Worm (Caenorhabditis elegans) whole organism, L4 larva: ENCODE data around the gene C10E2.5.

Experiments used
- D1046.2 ChIP-seq: fragments of 200-800 bp; sonication (Bioruptor generic); IDR thresholded peaks from 2 replicates; pipeline ENCODE4 v1.3.6; 2022; ENCODE audit warnings: missing genetic modification characterization, missing compliant biosample characterization
- F26F4.8 ChIP-seq: fragments of 200-800 bp; sonication (Bioruptor generic); conservative IDR thresholded peaks from 2 replicates; pipeline ENCODE4 v1.3.6; 2022; ENCODE audit warnings: missing genetic modification characterization, missing compliant biosample characterization
- F37D6.2 ChIP-seq: sonication (generic microtip); optimal IDR thresholded peaks from 2 replicates; lab custom pipeline; 2016; ENCODE audit warnings: mild to moderate bottlenecking, missing genetic modification characterization, missing compliant biosample characterization
- F49E8.2 ChIP-seq: sonication (generic microtip); optimal IDR thresholded peaks from 2 replicates; lab custom pipeline; 2016; ENCODE audit warnings: missing compliant biosample characterization, mild to moderate bottlenecking, missing genetic modification characterization, borderline replicate concordance
- R02D3.7 ChIP-seq: fragments of 150-350 bp; sonication (generic microtip); optimal IDR thresholded peaks from 3 replicates; lab custom pipeline; 2014; ENCODE audit warnings: missing biosample characterization, missing genetic modification characterization
- Y48G9A.11 ChIP-seq: fragments of 200-800 bp; sonication (Bioruptor generic); IDR thresholded peaks from 2 replicates; pipeline ENCODE4 v1.3.6; 2022; ENCODE audit warnings: missing genetic modification reagents, missing genetic modification characterization, missing compliant biosample characterization
- Y5F2A.4 ChIP-seq: fragments of 200-800 bp; sonication (Bioruptor generic); optimal IDR thresholded peaks from 2 replicates; lab custom pipeline; 2018; ENCODE audit warnings: mild to moderate bottlenecking, missing genetic modification characterization, missing compliant biosample characterization
- aha-1 ChIP-seq: fragments of 150-350 bp; peaks from one replicate; lab custom pipeline; 2014; ENCODE audit warnings: missing biosample characterization, missing genetic modification characterization
- ama-1 ChIP-seq: fragments of 150-350 bp; optimal IDR thresholded peaks from 2 replicates; lab custom pipeline; 2014; ENCODE audit warnings: inconsistent platforms, mixed read lengths
- ceh-28 ChIP-seq: fragments of 150-350 bp; optimal IDR thresholded peaks from 2 replicates; lab custom pipeline; 2014; ENCODE audit warnings: missing biosample characterization, missing genetic modification reagents, missing genetic modification characterization
- ceh-44 ChIP-seq: fragments of 200-800 bp; sonication (Bioruptor generic); IDR thresholded peaks from 2 replicates; pipeline ENCODE4 v1.3.6; 2022; ENCODE audit warnings: missing genetic modification reagents, missing genetic modification characterization, missing compliant biosample characterization
- ceh-62 ChIP-seq: sonication (generic microtip); optimal IDR thresholded peaks from 2 replicates; lab custom pipeline; 2017; ENCODE audit warnings: missing biosample characterization, missing genetic modification characterization
- cey-2 ChIP-seq: sonication (generic microtip); optimal IDR thresholded peaks from 3 replicates; lab custom pipeline; 2017; ENCODE audit warnings: missing genetic modification characterization, mild to moderate bottlenecking, missing compliant biosample characterization, antibody characterized with exemption, borderline replicate concordance; ENCODE audit not compliant: insufficient read depth
- ctbp-1 ChIP-seq: fragments of 200-800 bp; sonication (Bioruptor generic); IDR thresholded peaks from 2 replicates; pipeline ENCODE4 v1.3.6; 2022; ENCODE audit warnings: missing genetic modification reagents, missing genetic modification characterization, missing compliant biosample characterization
- daf-16 ChIP-seq, 3 experiments: sonication (generic microtip); optimal IDR thresholded peaks; 2 replicates each; lab custom pipeline; 2016 to 2017; ENCODE audit warnings: missing genetic modification characterization in 3 of 3, missing genetic modification reagents in 3 of 3, mild to moderate bottlenecking in 2 of 3, missing compliant biosample characterization in 2 of 3, missing biosample characterization in 1 of 3, moderate library complexity in 1 of 3
- daf-19 ChIP-seq: fragments of 200-800 bp; sonication (Bioruptor generic); conservative IDR thresholded peaks from 2 replicates; pipeline ENCODE4 v1.3.6; 2022; ENCODE audit warnings: missing genetic modification characterization, missing compliant biosample characterization
- dmd-6 ChIP-seq: fragments of 200-800 bp; sonication (Bioruptor generic); IDR thresholded peaks from 2 replicates; pipeline ENCODE4 v1.3.6; 2022; ENCODE audit warnings: missing genetic modification reagents, missing genetic modification characterization, missing compliant biosample characterization
- dpl-1 ChIP-seq: fragments of 150-350 bp; optimal IDR thresholded peaks from 2 replicates; lab custom pipeline; 2014; ENCODE audit warnings: missing biosample characterization, missing genetic modification reagents, missing genetic modification characterization
- egl-27 ChIP-seq: sonication (generic microtip); optimal IDR thresholded peaks from 3 replicates; lab custom pipeline; 2017; ENCODE audit warnings: missing biosample characterization, missing genetic modification reagents, missing genetic modification characterization
- fkh-10 ChIP-seq: fragments of 150-350 bp; optimal IDR thresholded peaks from 2 replicates; lab custom pipeline; 2014; ENCODE audit warnings: missing biosample characterization, missing genetic modification reagents, missing genetic modification characterization
- gei-8 ChIP-seq: fragments of 200-800 bp; sonication (Bioruptor generic); optimal IDR thresholded peaks from 2 replicates; lab custom pipeline; 2018; ENCODE audit warnings: mild to moderate bottlenecking, missing genetic modification characterization, missing compliant biosample characterization
- hlh-30 ChIP-seq: sonication (generic microtip); optimal IDR thresholded peaks from 2 replicates; lab custom pipeline; 2017; ENCODE audit warnings: antibody characterized with exemption, mild to moderate bottlenecking, missing genetic modification characterization, missing compliant biosample characterization; ENCODE audit not compliant: insufficient read depth
- lim-7 ChIP-seq: fragments of 200-800 bp; sonication (Bioruptor generic); IDR thresholded peaks from 2 replicates; pipeline ENCODE4 v1.3.6; 2022; ENCODE audit warnings: missing genetic modification characterization, missing compliant biosample characterization
- lin-1 ChIP-seq: fragments of 200-800 bp; sonication (Bioruptor generic); IDR thresholded peaks from 2 replicates; pipeline ENCODE4 v1.3.6; 2022; ENCODE audit warnings: missing genetic modification reagents, missing genetic modification characterization, missing compliant biosample characterization
- lin-29 ChIP-seq: fragments of 200-800 bp; sonication (Bioruptor generic); IDR thresholded peaks from 2 replicates; pipeline ENCODE4 v1.3.6; 2022; ENCODE audit warnings: missing genetic modification reagents, missing genetic modification characterization, missing compliant biosample characterization
- lin-38 ChIP-seq: fragments of 200-800 bp; sonication (Bioruptor generic); IDR thresholded peaks from 2 replicates; pipeline ENCODE4 v1.3.6; 2022; ENCODE audit warnings: missing genetic modification reagents, missing genetic modification characterization, missing compliant biosample characterization
- madf-9 ChIP-seq: fragments of 200-800 bp; sonication (Bioruptor generic); conservative IDR thresholded peaks from 2 replicates; pipeline ENCODE4 v1.3.6; 2022; ENCODE audit warnings: missing genetic modification reagents, missing genetic modification characterization, missing compliant biosample characterization
- mdl-1 ChIP-seq, 2 experiments: fragments of 150-350 bp in 1 of 2; sonication (generic microtip) in 1 of 2; optimal IDR thresholded peaks; 2 replicates each; lab custom pipeline; 2014 to 2017; ENCODE audit warnings: missing biosample characterization in 2 of 2, missing genetic modification characterization in 2 of 2
- mep-1 ChIP-seq: fragments of 150-350 bp; sonication (generic microtip); optimal IDR thresholded peaks from 3 replicates; lab custom pipeline; 2014; ENCODE audit warnings: missing biosample characterization, missing genetic modification characterization
- mxl-2 ChIP-seq: fragments of 200-800 bp; sonication (Bioruptor generic); conservative IDR thresholded peaks from 2 replicates; pipeline ENCODE4 v1.3.6; 2022; ENCODE audit warnings: missing genetic modification reagents, missing genetic modification characterization, missing compliant biosample characterization
- nhr-237 ChIP-seq: sonication (generic microtip); optimal IDR thresholded peaks from 2 replicates; lab custom pipeline; 2017; ENCODE audit warnings: missing biosample characterization, missing genetic modification characterization
- nhr-25 ChIP-seq: sonication (generic microtip); optimal IDR thresholded peaks from 2 replicates; lab custom pipeline; 2017; ENCODE audit warnings: missing genetic modification characterization, mild to moderate bottlenecking, missing compliant biosample characterization, antibody characterized with exemption, moderate library complexity, borderline replicate concordance; ENCODE audit not compliant: insufficient read depth
- nhr-28 ChIP-seq: fragments of 150-350 bp; optimal IDR thresholded peaks from 2 replicates; lab custom pipeline; 2014; ENCODE audit warnings: missing biosample characterization, missing genetic modification characterization
- nhr-41 ChIP-seq: fragments of 200-800 bp; sonication (Bioruptor generic); IDR thresholded peaks from 2 replicates; pipeline ENCODE4 v1.3.6; 2022; ENCODE audit warnings: missing genetic modification reagents, missing genetic modification characterization, missing compliant biosample characterization
- nhr-48 ChIP-seq: sonication (generic microtip); optimal IDR thresholded peaks from 2 replicates; lab custom pipeline; 2016; ENCODE audit warnings: mild to moderate bottlenecking, missing genetic modification characterization, missing compliant biosample characterization
- nhr-76 ChIP-seq: fragments of 150-350 bp; optimal IDR thresholded peaks from 2 replicates; lab custom pipeline; 2014; ENCODE audit warnings: missing biosample characterization, missing genetic modification characterization
- rbr-2 ChIP-seq: sonication (generic microtip); optimal IDR thresholded peaks from 2 replicates; lab custom pipeline; 2016; ENCODE audit warnings: missing genotype, missing genetic modification characterization, missing compliant biosample characterization
- sdz-12 ChIP-seq: fragments of 200-800 bp; sonication (Bioruptor generic); optimal IDR thresholded peaks from 2 replicates; lab custom pipeline; 2018; ENCODE audit warnings: mild to moderate bottlenecking, missing genetic modification characterization, missing compliant biosample characterization
- snpc-1.2 ChIP-seq: fragments of 200-800 bp; sonication (Bioruptor generic); IDR thresholded peaks from 2 replicates; pipeline ENCODE4 v1.3.6; 2022; ENCODE audit warnings: missing genetic modification reagents, missing genetic modification characterization, missing compliant biosample characterization
- unc-62 ChIP-seq, 3 experiments: fragments of 150-350 bp in 1 of 3; sonication (generic microtip); optimal IDR thresholded peaks in 2 of 3; peaks in 1 of 3; 1 replicate in 1 of 3; 2 replicates in 2 of 3; lab custom pipeline; 2014 to 2017; ENCODE audit warnings: missing biosample characterization in 3 of 3, missing genetic modification characterization in 3 of 3, missing genetic modification reagents in 3 of 3, missing genotype in 1 of 3
- zfp-3 ChIP-seq: fragments of 200-800 bp; sonication (Bioruptor generic); conservative IDR thresholded peaks from 2 replicates; pipeline ENCODE4 v1.3.6; 2022; ENCODE audit warnings: missing genetic modification reagents, missing genetic modification characterization, missing compliant biosample characterization
- zip-11 ChIP-seq: fragments of 200-800 bp; sonication (Bioruptor generic); IDR thresholded peaks from 2 replicates; pipeline ENCODE4 v1.3.6; 2022; ENCODE audit warnings: missing genetic modification characterization, missing compliant biosample characterization
- zip-2 ChIP-seq: fragments of 150-350 bp; optimal IDR thresholded peaks from 2 replicates; lab custom pipeline; 2014; ENCODE audit warnings: missing biosample characterization, missing genetic modification characterization

The C10E2.5 gene

DNA sequence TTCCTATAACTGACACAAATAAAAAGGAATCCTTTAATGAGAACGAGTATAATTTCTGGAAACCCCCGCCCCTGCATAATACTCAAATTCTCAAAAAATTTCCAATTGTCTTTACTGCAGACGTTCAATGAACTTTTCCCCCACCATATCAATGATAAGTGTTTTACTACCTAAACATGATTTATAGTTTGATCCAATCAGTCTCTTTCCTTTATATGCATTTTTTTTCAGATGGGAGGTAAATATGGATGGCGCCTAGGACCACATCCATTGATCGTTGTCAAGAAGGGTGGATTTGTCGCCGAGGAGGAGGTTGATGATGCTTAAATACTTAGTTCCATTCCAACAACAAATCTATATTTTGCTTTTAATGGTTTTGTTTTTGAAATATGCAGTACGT lies 32.8 kb upstream of the C10E2.5 start:
- TF ChIP-seq unc-62 (GFP tag; optimal IDR thresholded peaks at IDR 0.05 in 1 of 2; lab: Kevin White, UChicago) (peak in 1 of 2 experiments; percentile 71), unc-62 (tag; optimal IDR thresholded peaks at IDR 0.05; lab: Kevin White, UChicago) (no peak), zip-2 (no peak), F26F4.8 (GFP tag; lab: Robert Waterston, UW) (no peak)
- TF ChIP-seq, all 104 proteins: peak for 1

- TF ChIP-seq ama-1 (lab: Kevin White, UChicago) (no peak), Y5F2A.4 (GFP tag; lab: Kevin White, UChicago) (no peak), lin-38 (GFP tag; lab: Robert Waterston, UW) (no peak), nhr-25 (tag; lab: Kevin White, UChicago) (peak; percentile 14), D1046.2 (GFP tag; lab: Robert Waterston, UW) (no peak), Y48G9A.11 (no peak), ceh-62 (tag; lab: Kevin White, UChicago) (no peak), nhr-41 (GFP tag; lab: Robert Waterston, UW) (no peak), ceh-44 (GFP tag; lab: Robert Waterston, UW) (no peak), lin-1 (GFP tag; lab: Robert Waterston, UW) (no peak), cey-2 (tag; lab: Kevin White, UChicago) (no peak), zip-11 (GFP tag; lab: Robert Waterston, UW) (no peak), sdz-12 (no peak), rbr-2 (tag; lab: Kevin White, UChicago) (no peak), zfp-3 (GFP tag; lab: Robert Waterston, UW) (no peak), R02D3.7 (tag; lab: Kevin White, UChicago) (no peak), dmd-6 (GFP tag; lab: Robert Waterston, UW) (0 out of 2 replicates have a peak, but pooled peaks have one; percentile 7), daf-16 (GFP tag; optimal IDR thresholded peaks at IDR 0.05; lab: Kevin White, UChicago) (no peak), daf-16 (tag; optimal IDR thresholded peaks at IDR 0.05; lab: Kevin White, UChicago) (no peak), lim-7 (GFP tag; lab: Robert Waterston, UW) (no peak), fkh-10 (GFP tag; lab: Kevin White, UChicago) (no peak), nhr-48 (tag; lab: Kevin White, UChicago) (no peak), dpl-1 (GFP tag; lab: Kevin White, UChicago) (no peak), aha-1 (no peak), nhr-237 (tag; lab: Kevin White, UChicago) (no peak), mdl-1 (tag; optimal IDR thresholded peaks at IDR 0.05; lab: Kevin White, UChicago) (peak in 1 of 2 experiments; percentile 12), nhr-28 (peak; percentile 22), lin-29 (GFP tag; lab: Robert Waterston, UW) (no peak), madf-9 (no peak), unc-62 (GFP tag; optimal IDR thresholded peaks at IDR 0.05 in 1 of 2; lab: Kevin White, UChicago) (peak in 1 of 2 experiments; percentile 72), unc-62 (tag; optimal IDR thresholded peaks at IDR 0.05; lab: Kevin White, UChicago) (no peak), mep-1 (tag; lab: Kevin White, UChicago) (peak; percentile 1), hlh-30 (no peak), daf-19 (GFP tag; lab: Robert Waterston, UW) (no peak), F37D6.2 (tag; lab: Kevin White, UChicago) (no peak), ctbp-1 (GFP tag; lab: Robert Waterston, UW) (no peak)
These were observed 31.7 kb upstream of the C10E2.5 start, which contains the start of gene T01C8.2 for ce11 chrX:16786021-16786488. TSS of gene T01C8.2 (plus strand) at chrX:16786438.

ce11 chrX:16784038-16784437 lies 29.7 kb upstream of the C10E2.5 start:
- TF ChIP-seq F49E8.2 (tag; lab: Kevin White, UChicago) (no peak), egl-27 (no peak), ceh-28 (no peak), nhr-76 (no peak), snpc-1.2 (GFP tag; lab: Robert Waterston, UW) (no peak), rbr-2 (tag; lab: Kevin White, UChicago) (no peak), mxl-2 (GFP tag; lab: Robert Waterston, UW) (no peak), daf-16 (GFP tag; optimal IDR thresholded peaks at IDR 0.05; lab: Kevin White, UChicago) (no peak), daf-16 (tag; optimal IDR thresholded peaks at IDR 0.05; lab: Kevin White, UChicago) (no peak), gei-8 (GFP tag; lab: Kevin White, UChicago) (no peak)
